Fruit fly (Drosophila melanogaster): ENCODE measurements around the gene Srp72.

The Srp72 gene

DNA sequence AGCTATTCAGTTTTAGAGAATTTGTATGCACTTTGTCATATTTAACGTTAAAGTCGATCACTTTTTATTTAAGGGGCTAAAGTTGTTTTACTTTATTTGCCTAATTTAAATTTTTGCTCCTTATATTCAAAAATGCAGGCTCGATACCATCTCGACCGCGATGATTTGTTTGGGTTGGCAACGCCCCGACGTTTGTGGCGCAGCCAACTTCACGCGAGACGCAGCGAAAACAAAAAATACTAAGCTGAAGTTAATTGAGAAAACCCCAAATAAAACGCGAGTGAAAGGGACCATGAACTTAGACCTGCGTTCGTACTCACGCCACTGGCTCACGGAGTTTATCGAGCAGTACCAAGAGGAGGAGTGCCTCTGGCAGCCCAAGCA lies 30.4 kb upstream of the Srp72 start (continued):
- TF ChIP-seq CG34422 (GFP tag; IDR thresholded peaks at IDR 0.05) (peak; percentile 18; the same call in 1 of the 3 replicates), CG15479 (GFP tag; optimal IDR thresholded peaks at IDR 0.05) (no peak), pita (GFP tag; optimal IDR thresholded peaks at IDR 0.05) (no peak), CkIIα-i1 (GFP tag; IDR thresholded peaks at IDR 0.05) (no peak), gcm (GFP tag; optimal IDR thresholded peaks at IDR 0.05) (no peak), wor (GFP tag; IDR thresholded peaks at IDR 0.05) (no peak), CG17912 (GFP tag; optimal IDR thresholded peaks at IDR 0.05) (peak; percentile 9), CG18764 (GFP tag; optimal IDR thresholded peaks at IDR 0.05) (no peak), chinmo (GFP tag; IDR thresholded peaks at IDR 0.05; ENCODE audit: partially characterized antibody) (no peak), CG32767 (GFP tag; IDR thresholded peaks at IDR 0.05) (no peak), CG12071 (GFP tag; optimal IDR thresholded peaks at IDR 0.05) (no peak), Jarid2 (GFP tag; optimal IDR thresholded peaks at IDR 0.05) (no peak), Pdp1 (GFP tag; optimal IDR thresholded peaks at IDR 0.05) (no peak), CG4404 (GFP tag; IDR thresholded peaks at IDR 0.05) (no peak), CG10959 (GFP tag; IDR thresholded peaks at IDR 0.05) (no peak), CG8290 (GFP tag; optimal IDR thresholded peaks at IDR 0.05) (no peak), CG8290 (tag; optimal IDR thresholded peaks at IDR 0.05) (peak in 1 of 2 experiments; percentile 79), CG8944 (GFP tag; optimal IDR thresholded peaks at IDR 0.05) (no peak), tgo (GFP tag; IDR thresholded peaks at IDR 0.05) (no peak), sd (tag; optimal IDR thresholded peaks at IDR 0.05) (no peak), zfh1 (GFP tag; IDR thresholded peaks at IDR 0.05) (peak; percentile 48; the same call in 1 of the 3 replicates), CG3847 (GFP tag; IDR thresholded peaks at IDR 0.05) (peak; percentile 68), CG15011 (GFP tag; optimal IDR thresholded peaks at IDR 0.05) (no peak), kah (GFP tag; optimal IDR thresholded peaks at IDR 0.05) (no peak), sc (optimal IDR thresholded peaks at IDR 0.05) (no peak), sc (GFP tag; optimal IDR thresholded peaks at IDR 0.05) (no peak), dan (GFP tag; IDR thresholded peaks at IDR 0.05) (no peak), fd96Cb (tag; optimal IDR thresholded peaks at IDR 0.05) (no peak), Mrtf (GFP tag; IDR thresholded peaks at IDR 0.05) (no peak), CG6254 (GFP tag; optimal IDR thresholded peaks at IDR 0.05) (no peak), CG12219 (GFP tag; optimal IDR thresholded peaks at IDR 0.05) (no peak), CG17361 (GFP tag; IDR thresholded peaks at IDR 0.05) (peak; percentile 42; the same call in 1 of the 3 replicates), lola (GFP tag; optimal IDR thresholded peaks at IDR 0.05) (peak in 1 of 3 experiments; percentile 43), run (tag; optimal IDR thresholded peaks at IDR 0.05) (no peak), CG42726 (GFP tag; IDR thresholded peaks at IDR 0.05; ENCODE audit: partially characterized antibody) (peak; percentile 48; the same call in 1 of the 2 replicates), CHES-1-like (GFP tag; optimal IDR thresholded peaks at IDR 0.05) (peak; percentile 24), gsb (GFP tag; IDR thresholded peaks at IDR 0.05) (no peak), lmd (GFP tag; IDR thresholded peaks at IDR 0.05) (no peak), CG9215 (GFP tag; IDR thresholded peaks at IDR 0.05) (peak; percentile 100), ato (GFP tag; IDR thresholded peaks at IDR 0.05; ENCODE audit: partially characterized antibody) (no peak), Meics (GFP tag; optimal IDR thresholded peaks at IDR 0.05) (peak; percentile 20), p53 (GFP tag; optimal IDR thresholded peaks at IDR 0.05) (peak; percentile 42), CrebB (tag; optimal IDR thresholded peaks at IDR 0.05) (no peak), CG17568 (GFP tag; optimal IDR thresholded peaks at IDR 0.05) (no peak), bowl (GFP tag; IDR thresholded peaks at IDR 0.05) (no peak), wek (GFP tag; optimal IDR thresholded peaks at IDR 0.05) (peak; percentile 37), CG8359 (GFP tag; optimal IDR thresholded peaks at IDR 0.05; ENCODE audit: borderline replicate concordance) (no peak), CG33557 (GFP tag; optimal IDR thresholded peaks at IDR 0.05) (no peak), CG32532 (GFP tag; IDR thresholded peaks at IDR 0.05) (peak; percentile 10), CG31441 (GFP tag; IDR thresholded peaks at IDR 0.05) (no peak), nerfin-1 (tag; optimal IDR thresholded peaks at IDR 0.05) (no peak)
